Worm (Caenorhabditis elegans) whole organism, young adult: Measurements from ENCODE around the gene saps-1.

ENCODE experiments used
- B0035.1 ChIP-seq: sonication (generic microtip); optimal IDR thresholded peaks from 2 replicates; lab custom pipeline; 2016; ENCODE audit warnings: missing genetic modification characterization, mild to moderate bottlenecking, missing compliant biosample characterization, missing genotype, missing genetic modification reagents
- B0336.3 ChIP-seq: fragments of 200-800 bp; sonication (Bioruptor generic); IDR thresholded peaks from 2 replicates; pipeline ENCODE4 v1.3.6; 2022; ENCODE audit warnings: missing genetic modification characterization, missing compliant biosample characterization
- C06A6.2 ChIP-seq: fragments of 200-800 bp; sonication (Bioruptor generic); conservative IDR thresholded peaks from 2 replicates; pipeline ENCODE4 v1.3.6; 2022; ENCODE audit warnings: missing genetic modification characterization, missing compliant biosample characterization
- F33H1.4 ChIP-seq: fragments of 200-800 bp; sonication (Bioruptor generic); IDR thresholded peaks from 2 replicates; pipeline ENCODE4 v1.3.6; 2022; ENCODE audit warnings: missing genetic modification reagents, missing genetic modification characterization, missing compliant biosample characterization
- F57C9.4 ChIP-seq: sonication (generic microtip); optimal IDR thresholded peaks from 2 replicates; lab custom pipeline; 2017; ENCODE audit warnings: mild to moderate bottlenecking, missing genetic modification characterization, missing compliant biosample characterization
- K12H6.12 ChIP-seq: fragments of 200-800 bp; sonication (Bioruptor generic); optimal IDR thresholded peaks from 2 replicates; lab custom pipeline; 2018; ENCODE audit warnings: mild to moderate bottlenecking, missing genetic modification characterization, missing compliant biosample characterization
- Y53F4B.3 ChIP-seq: fragments of 200-800 bp; sonication (Bioruptor generic); IDR thresholded peaks from 2 replicates; pipeline ENCODE4 v1.3.6; 2022; ENCODE audit warnings: missing genetic modification reagents, missing genetic modification characterization, missing compliant biosample characterization
- Y56A3A.18 ChIP-seq: fragments of 200-800 bp; sonication (Bioruptor generic); IDR thresholded peaks from 2 replicates; pipeline ENCODE4 v1.3.6; 2022; ENCODE audit warnings: missing genetic modification reagents, missing genetic modification characterization, missing compliant biosample characterization
- Y95B8A.8 ChIP-seq: fragments of 200-800 bp; sonication (Bioruptor generic); IDR thresholded peaks from 2 replicates; pipeline ENCODE4 v1.3.6; 2022; ENCODE audit warnings: missing genetic modification reagents, missing genetic modification characterization, missing compliant biosample characterization
- ama-1 ChIP-seq, 3 experiments: fragments of 150-350 bp in 1 of 3; sonication (generic microtip) in 2 of 3; optimal IDR thresholded peaks; 2 replicates each; lab custom pipeline; 2014 to 2018; ENCODE audit warnings: missing biosample characterization in 2 of 3, missing genetic modification characterization in 2 of 3, missing genetic modification reagents in 2 of 3
- atf-7 ChIP-seq: sonication (generic microtip); optimal IDR thresholded peaks from 2 replicates; lab custom pipeline; 2017; ENCODE audit warnings: mild to moderate bottlenecking, missing genetic modification characterization, missing compliant biosample characterization
- bed-2 ChIP-seq: fragments of 200-800 bp; sonication (Bioruptor generic); IDR thresholded peaks from 2 replicates; pipeline ENCODE4 v1.3.6; 2022; ENCODE audit warnings: missing genetic modification reagents, missing genetic modification characterization, missing compliant biosample characterization
- cebp-2 ChIP-seq: fragments of 200-800 bp; sonication (Bioruptor generic); IDR thresholded peaks from 2 replicates; pipeline ENCODE4 v1.3.6; 2022; ENCODE audit warnings: missing genetic modification characterization, missing compliant biosample characterization
- ceh-91 ChIP-seq: fragments of 200-800 bp; sonication (Bioruptor generic); IDR thresholded peaks from 2 replicates; pipeline ENCODE4 v1.3.6; 2022; ENCODE audit warnings: missing genetic modification reagents, missing genetic modification characterization, missing compliant biosample characterization
- chd-7 ChIP-seq: sonication (generic microtip); optimal IDR thresholded peaks from 2 replicates; lab custom pipeline; 2016; ENCODE audit warnings: mild to moderate bottlenecking, missing genetic modification characterization, moderate library complexity, missing compliant biosample characterization
- dox-1 ChIP-seq: fragments of 200-800 bp; sonication (Bioruptor generic); IDR thresholded peaks from 2 replicates; pipeline ENCODE4 v1.3.6; 2022; ENCODE audit warnings: missing genetic modification reagents, missing genetic modification characterization, missing compliant biosample characterization
- efl-1 ChIP-seq: fragments of 150-350 bp; optimal IDR thresholded peaks from 2 replicates; lab custom pipeline; 2014; ENCODE audit warnings: missing biosample characterization, missing genetic modification reagents, missing genetic modification characterization
- egrh-3 ChIP-seq: fragments of 200-800 bp; sonication (Bioruptor generic); IDR thresholded peaks from 2 replicates; pipeline ENCODE4 v1.3.6; 2022; ENCODE audit warnings: missing genetic modification reagents, missing genetic modification characterization, missing compliant biosample characterization
- ekl-4 ChIP-seq: fragments of 200-800 bp; sonication (Bioruptor generic); IDR thresholded peaks from 2 replicates; pipeline ENCODE4 v1.3.6; 2022; ENCODE audit warnings: missing genetic modification reagents, missing genetic modification characterization, missing compliant biosample characterization
- gei-17 ChIP-seq: fragments of 200-800 bp; sonication (Bioruptor generic); optimal IDR thresholded peaks from 2 replicates; lab custom pipeline; 2018; ENCODE audit warnings: mild to moderate bottlenecking, missing genetic modification characterization, missing compliant biosample characterization
- hlh-12 ChIP-seq: sonication (generic microtip); optimal IDR thresholded peaks from 2 replicates; lab custom pipeline; 2016; ENCODE audit warnings: missing genetic modification characterization, missing compliant biosample characterization
- hmg-1.2 ChIP-seq: fragments of 200-800 bp; sonication (Bioruptor generic); IDR thresholded peaks from 2 replicates; pipeline ENCODE4 v1.3.6; 2022; ENCODE audit warnings: missing genetic modification reagents, missing genetic modification characterization, missing compliant biosample characterization
- hmg-20 ChIP-seq: fragments of 200-800 bp; sonication (Bioruptor generic); IDR thresholded peaks from 2 replicates; pipeline ENCODE4 v1.3.6; 2022; ENCODE audit warnings: missing genetic modification reagents, missing genetic modification characterization, missing compliant biosample characterization
- hsf-1 ChIP-seq: fragments of 200-800 bp; sonication (Bioruptor generic); IDR thresholded peaks from 2 replicates; pipeline ENCODE4 v1.3.6; 2022; ENCODE audit warnings: missing genetic modification reagents, missing genetic modification characterization, missing compliant biosample characterization
- let-526 ChIP-seq: fragments of 200-800 bp; sonication (Bioruptor generic); IDR thresholded peaks from 2 replicates; pipeline ENCODE4 v1.3.6; 2022; ENCODE audit warnings: missing genetic modification reagents, missing genetic modification characterization, missing compliant biosample characterization
- let-607 ChIP-seq, 2 experiments: fragments of 200-800 bp in 1 of 2; sonication (Bioruptor generic) in 1 of 2; sonication (generic microtip) in 1 of 2; optimal IDR thresholded peaks; 2 replicates each; lab custom pipeline; 2016 to 2018; ENCODE audit warnings: mild to moderate bottlenecking in 2 of 2, missing compliant biosample characterization in 2 of 2, missing genetic modification characterization in 2 of 2, moderate library complexity in 2 of 2, missing genotype in 1 of 2
- lin-40 ChIP-seq: sonication (generic microtip); optimal IDR thresholded peaks from 2 replicates; lab custom pipeline; 2016; ENCODE audit warnings: missing genetic modification characterization, mild to moderate bottlenecking, missing compliant biosample characterization, missing genotype, missing genetic modification reagents
- lin-54 ChIP-seq: fragments of 200-800 bp; sonication (Bioruptor generic); optimal IDR thresholded peaks from 2 replicates; lab custom pipeline; 2018; ENCODE audit warnings: mild to moderate bottlenecking, missing genetic modification characterization, missing compliant biosample characterization
- lir-1 ChIP-seq: fragments of 200-800 bp; sonication (Bioruptor generic); conservative IDR thresholded peaks from 2 replicates; pipeline ENCODE4 v1.3.6; 2022; ENCODE audit warnings: missing genetic modification reagents, missing genetic modification characterization, missing compliant biosample characterization
- lsl-1 ChIP-seq: fragments of 200-800 bp; sonication (Bioruptor generic); optimal IDR thresholded peaks from 2 replicates; lab custom pipeline; 2018; ENCODE audit warnings: mild to moderate bottlenecking, missing genetic modification characterization, moderate library complexity, missing compliant biosample characterization
- madf-10 ChIP-seq: sonication (generic microtip); optimal IDR thresholded peaks from 2 replicates; lab custom pipeline; 2016; ENCODE audit warnings: mild to moderate bottlenecking, missing genetic modification characterization, missing compliant biosample characterization
- mcd-1 ChIP-seq: fragments of 200-800 bp; sonication (Bioruptor generic); IDR thresholded peaks from 2 replicates; pipeline ENCODE4 v1.3.6; 2022; ENCODE audit warnings: missing genetic modification reagents, missing genetic modification characterization, missing compliant biosample characterization
- mel-28 ChIP-seq: sonication (generic microtip); optimal IDR thresholded peaks from 2 replicates; lab custom pipeline; 2016; ENCODE audit warnings: borderline replicate concordance, mild to moderate bottlenecking, missing genetic modification characterization, missing compliant biosample characterization
- nfya-1 ChIP-seq: sonication (generic microtip); optimal IDR thresholded peaks from 2 replicates; lab custom pipeline; 2017; ENCODE audit warnings: antibody characterized with exemption, missing compliant biosample characterization, missing genetic modification characterization, borderline replicate concordance; ENCODE audit not compliant: insufficient read depth
- nhr-179 ChIP-seq: sonication (generic microtip); optimal IDR thresholded peaks from 2 replicates; lab custom pipeline; 2016; ENCODE audit warnings: mild to moderate bottlenecking, missing genetic modification characterization, missing compliant biosample characterization
- nhr-27 ChIP-seq: fragments of 200-800 bp; sonication (Bioruptor generic); optimal IDR thresholded peaks from 2 replicates; lab custom pipeline; 2018; ENCODE audit warnings: mild to moderate bottlenecking, missing genetic modification characterization, moderate library complexity, missing compliant biosample characterization
- nhr-80 ChIP-seq: sonication (generic microtip); optimal IDR thresholded peaks from 2 replicates; lab custom pipeline; 2016; ENCODE audit warnings: missing genetic modification characterization, missing compliant biosample characterization
- nhr-90 ChIP-seq: sonication (generic microtip); optimal IDR thresholded peaks from 2 replicates; lab custom pipeline; 2016; ENCODE audit warnings: missing genotype, mild to moderate bottlenecking, missing genetic modification characterization, missing compliant biosample characterization
- pha-4 ChIP-seq: fragments of 150-350 bp; sonication (generic microtip); optimal IDR thresholded peaks from 2 replicates; lab custom pipeline; 2014; ENCODE audit warnings: missing biosample characterization, missing genetic modification reagents, missing genetic modification characterization
- rcor-1 ChIP-seq: fragments of 200-800 bp; sonication (Bioruptor generic); IDR thresholded peaks from 2 replicates; pipeline ENCODE4 v1.3.6; 2022; ENCODE audit warnings: missing genetic modification reagents, missing genetic modification characterization, missing compliant biosample characterization
- rec-8 ChIP-seq, 2 experiments: sonication (generic microtip); optimal IDR thresholded peaks; 2 replicates each; lab custom pipeline; 2016; ENCODE audit warnings: mild to moderate bottlenecking in 2 of 2, missing genetic modification characterization in 2 of 2, missing genetic modification reagents in 2 of 2, missing genotype in 2 of 2, missing biosample characterization in 1 of 2, missing compliant biosample characterization in 1 of 2, moderate library complexity in 1 of 2
- snpc-1.3 ChIP-seq: sonication (generic microtip); optimal IDR thresholded peaks from 2 replicates; lab custom pipeline; 2017; ENCODE audit warnings: missing genetic modification characterization, mild to moderate bottlenecking, missing compliant biosample characterization, antibody characterized with exemption, moderate library complexity, missing genotype, missing genetic modification reagents; ENCODE audit not compliant: insufficient read depth
- snpc-3.4 ChIP-seq: sonication (generic microtip); optimal IDR thresholded peaks from 2 replicates; lab custom pipeline; 2017; ENCODE audit warnings: missing genetic modification characterization, mild to moderate bottlenecking, missing compliant biosample characterization, antibody characterized with exemption, moderate library complexity, missing genotype, missing genetic modification reagents
- tlf-1 ChIP-seq: fragments of 200-800 bp; sonication (Bioruptor generic); optimal IDR thresholded peaks from 2 replicates; lab custom pipeline; 2018; ENCODE audit warnings: mild to moderate bottlenecking, missing genetic modification characterization, missing compliant biosample characterization
- xnd-1 ChIP-seq: sonication (generic microtip); optimal IDR thresholded peaks from 2 replicates; lab custom pipeline; 2016; ENCODE audit warnings: missing genotype, missing genetic modification reagents, missing genetic modification characterization, missing compliant biosample characterization
- zim-3 ChIP-seq: sonication (generic microtip); optimal IDR thresholded peaks from 2 replicates; lab custom pipeline; 2017; ENCODE audit warnings: mild to moderate bottlenecking, missing genetic modification characterization, moderate library complexity, missing compliant biosample characterization
- ztf-22 ChIP-seq: fragments of 200-800 bp; sonication (Bioruptor generic); optimal IDR thresholded peaks from 2 replicates; lab custom pipeline; 2018; ENCODE audit warnings: mild to moderate bottlenecking, missing genetic modification characterization, moderate library complexity, missing compliant biosample characterization
- ztf-28 ChIP-seq: fragments of 200-800 bp; sonication (Bioruptor generic); IDR thresholded peaks from 2 replicates; pipeline ENCODE4 v1.3.6; 2022; ENCODE audit warnings: missing genetic modification reagents, missing genetic modification characterization, missing compliant biosample characterization

Gene saps-1

DNA sequence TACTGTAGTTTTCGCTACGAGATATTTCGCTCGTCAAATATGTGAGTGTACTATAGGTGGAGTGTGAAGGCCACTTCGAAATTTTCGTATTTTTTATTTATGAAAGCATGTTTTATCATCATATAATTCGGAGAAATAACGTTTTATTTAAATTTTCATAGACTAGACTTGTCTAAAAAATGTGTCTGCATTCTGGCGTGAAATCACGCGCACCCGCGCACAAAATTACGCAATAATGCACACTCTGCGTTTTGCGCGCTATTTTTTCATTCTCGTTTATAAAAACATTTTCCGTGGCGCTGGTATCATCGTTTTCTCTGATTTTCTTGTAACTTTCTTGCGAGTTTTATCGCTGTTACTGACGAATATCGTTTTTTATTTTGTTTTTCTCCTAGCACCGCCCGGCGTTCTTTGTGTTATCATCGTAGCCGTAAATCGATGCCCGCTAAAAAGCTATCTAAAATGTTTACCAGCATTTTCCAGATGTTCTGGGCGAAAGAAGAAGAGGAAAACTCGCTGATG, at the start of gene saps-1:
saps-1 (plus strand) TSS at position 472 of the 522 bp plus-strand sequence.
- TF ChIP-seq snpc-3.4: peak; percentile 54
- TF ChIP-seq nhr-27: no peak
- no peak for TF ChIP-seq madf-10 (tag; lab: Kevin White, UChicago)
- no peak for TF ChIP-seq egrh-3
- TF ChIP-seq lsl-1 (GFP tag; lab: Kevin White, UChicago): peak; percentile 95
- no peak for TF ChIP-seq cebp-2 (GFP tag; lab: Robert Waterston, UW)
- TF ChIP-seq ceh-91 (GFP tag; lab: Robert Waterston, UW): peak; percentile 84
- no peak for TF ChIP-seq F57C9.4
- no peak for TF ChIP-seq C06A6.2 (GFP tag; lab: Robert Waterston, UW)
- TF ChIP-seq lin-40: no peak
- peak; percentile 77 for TF ChIP-seq dox-1 (GFP tag; lab: Robert Waterston, UW)
- no peak for TF ChIP-seq hlh-12 (tag; lab: Kevin White, UChicago)
- no peak for TF ChIP-seq Y56A3A.18 (GFP tag; lab: Robert Waterston, UW)
- no peak for TF ChIP-seq B0035.1
- TF ChIP-seq Y53F4B.3 (GFP tag; lab: Robert Waterston, UW): no peak
- TF ChIP-seq let-607 (tag; optimal IDR thresholded peaks at IDR 0.05; lab: Kevin White, UChicago): no peak
- TF ChIP-seq xnd-1 (tag; lab: Kevin White, UChicago): peak; percentile 92
- TF ChIP-seq F33H1.4: peak; percentile 76
- no peak for TF ChIP-seq nhr-80 (tag; lab: Kevin White, UChicago)
- TF ChIP-seq nhr-90 (tag; lab: Kevin White, UChicago): no peak
- peak; percentile 87 for TF ChIP-seq efl-1 (GFP tag; lab: Kevin White, UChicago)
- no peak for TF ChIP-seq mel-28 (tag; lab: Kevin White, UChicago)
- no peak for TF ChIP-seq nfya-1 (tag; lab: Kevin White, UChicago)
- TF ChIP-seq gei-17 (GFP tag; lab: Kevin White, UChicago): no peak
- TF ChIP-seq ama-1 (optimal IDR thresholded peaks at IDR 0.05; lab: Kevin White, UChicago): no peak
- TF ChIP-seq ama-1 (GFP tag; optimal IDR thresholded peaks at IDR 0.05; lab: Kevin White, UChicago): no peak
- no peak for TF ChIP-seq bed-2 (GFP tag; lab: Robert Waterston, UW)
- peak; percentile 68 for TF ChIP-seq lin-54 (GFP tag; lab: Kevin White, UChicago)
- no peak for TF ChIP-seq lir-1 (GFP tag; lab: Robert Waterston, UW)
- no peak for TF ChIP-seq nhr-179 (tag; lab: Kevin White, UChicago)
- peak; percentile 53; the same call in 1 of the 2 replicates for TF ChIP-seq rcor-1 (GFP tag; lab: Robert Waterston, UW)
- TF ChIP-seq rec-8 (tag; optimal IDR thresholded peaks at IDR 0.05; lab: Kevin White, UChicago): no peak
- TF ChIP-seq ztf-28 (GFP tag; lab: Robert Waterston, UW): no peak
- TF ChIP-seq mcd-1: peak; percentile 76
- peak; percentile 22 for TF ChIP-seq tlf-1 (GFP tag; lab: Kevin White, UChicago)
- no peak for TF ChIP-seq pha-4
- TF ChIP-seq K12H6.12: no peak
- no peak for TF ChIP-seq ztf-22 (GFP tag; lab: Kevin White, UChicago)
- TF ChIP-seq B0336.3 (GFP tag; lab: Robert Waterston, UW): 0 out of 2 replicates have a peak, but pooled peaks have one; percentile 40
- TF ChIP-seq Y95B8A.8: no peak
- TF ChIP-seq chd-7 (tag; lab: Kevin White, UChicago): no peak
- TF ChIP-seq atf-7 (tag; lab: Kevin White, UChicago): no peak
- TF ChIP-seq zim-3 (tag; lab: Kevin White, UChicago): no peak
- peak; percentile 39; the same call in 1 of the 2 replicates for TF ChIP-seq hmg-1.2 (GFP tag; lab: Robert Waterston, UW)
- no peak for TF ChIP-seq hmg-20 (GFP tag; lab: Robert Waterston, UW)
- no peak for TF ChIP-seq let-526 (GFP tag; lab: Robert Waterston, UW)
- TF ChIP-seq snpc-1.3: peak; percentile 45
- TF ChIP-seq ekl-4: no peak; the same call in 1 of the 2 replicates
- no peak for TF ChIP-seq hsf-1
